Worm (Caenorhabditis elegans) whole organism, young adult: ENCODE results near the gene ztf-17.

ENCODE experiments used
- B0019.2 ChIP-seq: fragments of 200-800 bp; sonication (Bioruptor generic); conservative IDR thresholded peaks from 2 replicates; pipeline ENCODE4 v1.3.6; 2022; ENCODE audit warnings: missing genetic modification reagents, missing genetic modification characterization, missing compliant biosample characterization
- D2030.7 ChIP-seq: fragments of 200-800 bp; sonication (Bioruptor generic); IDR thresholded peaks from 2 replicates; pipeline ENCODE4 v1.3.6; 2022; ENCODE audit warnings: missing genetic modification reagents, missing genetic modification characterization, missing compliant biosample characterization
- F33H1.4 ChIP-seq: fragments of 200-800 bp; sonication (Bioruptor generic); IDR thresholded peaks from 2 replicates; pipeline ENCODE4 v1.3.6; 2022; ENCODE audit warnings: missing genetic modification reagents, missing genetic modification characterization, missing compliant biosample characterization
- F57A8.1 ChIP-seq: fragments of 200-800 bp; sonication (Bioruptor generic); optimal IDR thresholded peaks from 2 replicates; lab custom pipeline; 2018; ENCODE audit warnings: mild to moderate bottlenecking, missing genetic modification characterization, moderate library complexity, missing compliant biosample characterization
- F57C9.4 ChIP-seq: sonication (generic microtip); optimal IDR thresholded peaks from 2 replicates; lab custom pipeline; 2017; ENCODE audit warnings: mild to moderate bottlenecking, missing genetic modification characterization, missing compliant biosample characterization
- K11D2.4 ChIP-seq: fragments of 200-800 bp; sonication (Bioruptor generic); IDR thresholded peaks from 2 replicates; pipeline ENCODE4 v1.3.6; 2022; ENCODE audit warnings: missing genetic modification reagents, missing genetic modification characterization, missing compliant biosample characterization
- K12H6.12 ChIP-seq: fragments of 200-800 bp; sonication (Bioruptor generic); optimal IDR thresholded peaks from 2 replicates; lab custom pipeline; 2018; ENCODE audit warnings: mild to moderate bottlenecking, missing genetic modification characterization, missing compliant biosample characterization
- Y53G8AR.9 ChIP-seq: fragments of 200-800 bp; sonication (Bioruptor generic); conservative IDR thresholded peaks from 2 replicates; pipeline ENCODE4 v1.3.6; 2022; ENCODE audit warnings: missing genetic modification reagents, missing genetic modification characterization, missing compliant biosample characterization
- Y56A3A.18 ChIP-seq: fragments of 200-800 bp; sonication (Bioruptor generic); IDR thresholded peaks from 2 replicates; pipeline ENCODE4 v1.3.6; 2022; ENCODE audit warnings: missing genetic modification reagents, missing genetic modification characterization, missing compliant biosample characterization
- Y79H2A.3 ChIP-seq: fragments of 200-800 bp; sonication (Bioruptor generic); conservative IDR thresholded peaks from 2 replicates; pipeline ENCODE4 v1.3.6; 2022; ENCODE audit warnings: missing genetic modification reagents, missing genetic modification characterization, missing compliant biosample characterization
- ZK185.1 ChIP-seq: sonication (generic microtip); optimal IDR thresholded peaks from 2 replicates; lab custom pipeline; 2016; ENCODE audit warnings: mild to moderate bottlenecking, missing genetic modification characterization, missing compliant biosample characterization; ENCODE audit not compliant: poor library complexity, severe bottlenecking
- atf-7 ChIP-seq: sonication (generic microtip); optimal IDR thresholded peaks from 2 replicates; lab custom pipeline; 2017; ENCODE audit warnings: mild to moderate bottlenecking, missing genetic modification characterization, missing compliant biosample characterization
- athp-1 ChIP-seq: sonication (generic microtip); optimal IDR thresholded peaks from 2 replicates; lab custom pipeline; 2017; ENCODE audit warnings: mild to moderate bottlenecking, missing genetic modification characterization, missing compliant biosample characterization
- attf-3 ChIP-seq: fragments of 200-800 bp; sonication (Bioruptor generic); conservative IDR thresholded peaks from 2 replicates; pipeline ENCODE4 v1.3.6; 2022; ENCODE audit warnings: missing genetic modification reagents, missing genetic modification characterization, missing compliant biosample characterization
- bed-1 ChIP-seq: fragments of 200-800 bp; sonication (Bioruptor generic); IDR thresholded peaks from 2 replicates; pipeline ENCODE4 v1.3.6; 2022; ENCODE audit warnings: missing genetic modification reagents, missing genetic modification characterization, missing compliant biosample characterization
- cebp-1 ChIP-seq, 2 experiments: fragments of 200-800 bp in 1 of 2; sonication (Bioruptor generic) in 1 of 2; sonication (generic microtip) in 1 of 2; IDR thresholded peaks in 1 of 2; optimal IDR thresholded peaks in 1 of 2; 2 replicates each; pipeline versions ENCODE4 v1.3.6 to Lab custom; 2017 to 2022; ENCODE audit warnings: missing compliant biosample characterization in 2 of 2, missing genetic modification characterization in 2 of 2, mild to moderate bottlenecking in 1 of 2, missing genetic modification reagents in 1 of 2, moderate library complexity in 1 of 2
- ceh-100 ChIP-seq: fragments of 200-800 bp; sonication (Bioruptor generic); IDR thresholded peaks from 2 replicates; pipeline ENCODE4 v1.3.6; 2022; ENCODE audit warnings: missing genetic modification reagents, missing genetic modification characterization, missing compliant biosample characterization
- ceh-27 ChIP-seq: fragments of 200-800 bp; sonication (Bioruptor generic); optimal IDR thresholded peaks from 2 replicates; lab custom pipeline; 2018; ENCODE audit warnings: mild to moderate bottlenecking, missing genetic modification characterization, moderate library complexity, missing compliant biosample characterization
- ceh-79 ChIP-seq: sonication (generic microtip); optimal IDR thresholded peaks from 2 replicates; lab custom pipeline; 2017; ENCODE audit warnings: mild to moderate bottlenecking, missing genetic modification characterization, missing compliant biosample characterization
- egrh-3 ChIP-seq: fragments of 200-800 bp; sonication (Bioruptor generic); IDR thresholded peaks from 2 replicates; pipeline ENCODE4 v1.3.6; 2022; ENCODE audit warnings: missing genetic modification reagents, missing genetic modification characterization, missing compliant biosample characterization
- fkh-3 ChIP-seq: sonication (generic microtip); optimal IDR thresholded peaks from 2 replicates; lab custom pipeline; 2016; ENCODE audit warnings: mild to moderate bottlenecking, missing genetic modification characterization, missing compliant biosample characterization
- him-1 ChIP-seq: sonication (generic microtip); optimal IDR thresholded peaks from 2 replicates; lab custom pipeline; 2016; ENCODE audit warnings: missing genotype, missing genetic modification reagents, missing genetic modification characterization, missing compliant biosample characterization
- hmg-1.2 ChIP-seq: fragments of 200-800 bp; sonication (Bioruptor generic); IDR thresholded peaks from 2 replicates; pipeline ENCODE4 v1.3.6; 2022; ENCODE audit warnings: missing genetic modification reagents, missing genetic modification characterization, missing compliant biosample characterization
- hrde-1 ChIP-seq: sonication (generic microtip); optimal IDR thresholded peaks from 2 replicates; lab custom pipeline; 2016; ENCODE audit warnings: missing genetic modification characterization, mild to moderate bottlenecking, missing compliant biosample characterization, moderate library complexity, missing genotype, missing genetic modification reagents, borderline replicate concordance
- lag-1 ChIP-seq: fragments of 200-800 bp; sonication (Bioruptor generic); IDR thresholded peaks from 2 replicates; pipeline ENCODE4 v1.3.6; 2022; ENCODE audit warnings: missing genetic modification reagents, missing genetic modification characterization, missing compliant biosample characterization
- lin-54 ChIP-seq: fragments of 200-800 bp; sonication (Bioruptor generic); optimal IDR thresholded peaks from 2 replicates; lab custom pipeline; 2018; ENCODE audit warnings: mild to moderate bottlenecking, missing genetic modification characterization, missing compliant biosample characterization
- lir-1 ChIP-seq: fragments of 200-800 bp; sonication (Bioruptor generic); conservative IDR thresholded peaks from 2 replicates; pipeline ENCODE4 v1.3.6; 2022; ENCODE audit warnings: missing genetic modification reagents, missing genetic modification characterization, missing compliant biosample characterization
- madf-3 ChIP-seq: fragments of 200-800 bp; sonication (Bioruptor generic); IDR thresholded peaks from 2 replicates; pipeline ENCODE4 v1.3.6; 2022; ENCODE audit warnings: missing genetic modification reagents, missing genetic modification characterization, missing compliant biosample characterization
- madf-6 ChIP-seq: fragments of 200-800 bp; sonication (Bioruptor generic); IDR thresholded peaks from 2 replicates; pipeline ENCODE4 v1.3.6; 2022; ENCODE audit warnings: missing genetic modification reagents, missing genetic modification characterization, missing compliant biosample characterization
- madf-8 ChIP-seq: fragments of 200-800 bp; sonication (Bioruptor generic); conservative IDR thresholded peaks from 2 replicates; pipeline ENCODE4 v1.3.6; 2022; ENCODE audit warnings: missing genetic modification reagents, missing genetic modification characterization, missing compliant biosample characterization
- mcd-1 ChIP-seq: fragments of 200-800 bp; sonication (Bioruptor generic); IDR thresholded peaks from 2 replicates; pipeline ENCODE4 v1.3.6; 2022; ENCODE audit warnings: missing genetic modification reagents, missing genetic modification characterization, missing compliant biosample characterization
- mel-28 ChIP-seq: sonication (generic microtip); optimal IDR thresholded peaks from 2 replicates; lab custom pipeline; 2016; ENCODE audit warnings: borderline replicate concordance, mild to moderate bottlenecking, missing genetic modification characterization, missing compliant biosample characterization
- mes-4 ChIP-seq: sonication (generic microtip); optimal IDR thresholded peaks from 2 replicates; lab custom pipeline; 2016; ENCODE audit warnings: missing genotype, missing genetic modification characterization, missing compliant biosample characterization
- nfyb-1 ChIP-seq: fragments of 200-800 bp; sonication (Bioruptor generic); IDR thresholded peaks from 2 replicates; pipeline ENCODE4 v1.3.6; 2022; ENCODE audit warnings: missing genetic modification reagents, missing genetic modification characterization, missing compliant biosample characterization
- nhr-27 ChIP-seq: fragments of 200-800 bp; sonication (Bioruptor generic); optimal IDR thresholded peaks from 2 replicates; lab custom pipeline; 2018; ENCODE audit warnings: mild to moderate bottlenecking, missing genetic modification characterization, moderate library complexity, missing compliant biosample characterization
- nhr-80 ChIP-seq: sonication (generic microtip); optimal IDR thresholded peaks from 2 replicates; lab custom pipeline; 2016; ENCODE audit warnings: missing genetic modification characterization, missing compliant biosample characterization
- nhr-90 ChIP-seq: sonication (generic microtip); optimal IDR thresholded peaks from 2 replicates; lab custom pipeline; 2016; ENCODE audit warnings: missing genotype, mild to moderate bottlenecking, missing genetic modification characterization, missing compliant biosample characterization
- sea-2 ChIP-seq: fragments of 200-800 bp; sonication (Bioruptor generic); IDR thresholded peaks from 2 replicates; pipeline ENCODE4 v1.3.6; 2022; ENCODE audit warnings: missing genetic modification characterization, missing compliant biosample characterization
- snpc-1.3 ChIP-seq: sonication (generic microtip); optimal IDR thresholded peaks from 2 replicates; lab custom pipeline; 2017; ENCODE audit warnings: missing genetic modification characterization, mild to moderate bottlenecking, missing compliant biosample characterization, antibody characterized with exemption, moderate library complexity, missing genotype, missing genetic modification reagents; ENCODE audit not compliant: insufficient read depth
- snpc-3.4 ChIP-seq: sonication (generic microtip); optimal IDR thresholded peaks from 2 replicates; lab custom pipeline; 2017; ENCODE audit warnings: missing genetic modification characterization, mild to moderate bottlenecking, missing compliant biosample characterization, antibody characterized with exemption, moderate library complexity, missing genotype, missing genetic modification reagents
- sptf-2 ChIP-seq: fragments of 200-800 bp; sonication (Bioruptor generic); optimal IDR thresholded peaks from 2 replicates; lab custom pipeline; 2018; ENCODE audit warnings: mild to moderate bottlenecking, missing genetic modification characterization, missing compliant biosample characterization
- tbp1 ChIP-seq: fragments of 200-800 bp; sonication (Bioruptor generic); optimal IDR thresholded peaks from 2 replicates; lab custom pipeline; 2018; ENCODE audit warnings: mild to moderate bottlenecking, missing genetic modification characterization, missing compliant biosample characterization
- unc-62 ChIP-seq: fragments of 150-350 bp; optimal IDR thresholded peaks from 2 replicates; lab custom pipeline; 2014; ENCODE audit warnings: missing biosample characterization, missing genetic modification reagents, missing genetic modification characterization
- ztf-26 ChIP-seq: sonication (generic microtip); optimal IDR thresholded peaks from 2 replicates; lab custom pipeline; 2017; ENCODE audit warnings: missing genetic modification characterization, missing compliant biosample characterization
- ztf-28 ChIP-seq: fragments of 200-800 bp; sonication (Bioruptor generic); IDR thresholded peaks from 2 replicates; pipeline ENCODE4 v1.3.6; 2022; ENCODE audit warnings: missing genetic modification reagents, missing genetic modification characterization, missing compliant biosample characterization
- ztf-6 ChIP-seq: fragments of 200-800 bp; sonication (Bioruptor generic); IDR thresholded peaks from 2 replicates; pipeline ENCODE4 v1.3.6; 2022; ENCODE audit warnings: missing genetic modification reagents, missing genetic modification characterization, missing compliant biosample characterization

Gene ztf-17

ce11 chrII:7860221-7860928 lies 9.6 kb downstream of the ztf-17 start, which contains the start of gene lin-5 (continued):
- TF ChIP-seq mes-4 (no peak), nhr-80 (tag; lab: Kevin White, UChicago) (no peak), madf-6 (peak; percentile 99), snpc-1.3 (peak; percentile 62), D2030.7 (GFP tag; lab: Robert Waterston, UW) (peak; percentile 91), madf-3 (GFP tag; lab: Robert Waterston, UW) (0 out of 2 replicates have a peak, but pooled peaks have one; percentile 48), ZK185.1 (tag; lab: Kevin White, UChicago) (no peak), cebp-1 (GFP tag; IDR thresholded peaks at IDR 0.05; lab: Robert Waterston, UW) (no peak), cebp-1 (tag; optimal IDR thresholded peaks at IDR 0.05; lab: Kevin White, UChicago) (peak; percentile 13), nhr-90 (tag; lab: Kevin White, UChicago) (no peak), Y53G8AR.9 (GFP tag; lab: Robert Waterston, UW) (peak; percentile 73; the same call in 1 of the 2 replicates), ztf-6 (no peak), sptf-2 (GFP tag; lab: Kevin White, UChicago) (no peak), Y79H2A.3 (GFP tag; lab: Robert Waterston, UW) (peak; percentile 77; the same call in 1 of the 2 replicates), egrh-3 (GFP tag; lab: Robert Waterston, UW) (no peak), F57C9.4 (tag; lab: Kevin White, UChicago) (no peak), mel-28 (tag; lab: Kevin White, UChicago) (no peak), lir-1 (no peak; the same call in 1 of the 2 replicates), hmg-1.2 (peak; percentile 67), F57A8.1 (GFP tag; lab: Kevin White, UChicago) (no peak), athp-1 (tag; lab: Kevin White, UChicago) (no peak), K11D2.4 (no peak), attf-3 (GFP tag; lab: Robert Waterston, UW) (peak; percentile 70), tbp1 (peak; percentile 35), him-1 (tag; lab: Kevin White, UChicago) (no peak), ztf-28 (no peak), ceh-100 (no peak), mcd-1 (peak; percentile 36; the same call in 1 of the 2 replicates), fkh-3 (tag; lab: Kevin White, UChicago) (no peak), lag-1 (no peak), Y56A3A.18 (GFP tag; lab: Robert Waterston, UW) (no peak), madf-8 (GFP tag; lab: Robert Waterston, UW) (peak; percentile 95), hrde-1 (peak; percentile 8), ceh-27 (GFP tag; lab: Kevin White, UChicago) (peak; percentile 23), lin-54 (GFP tag; lab: Kevin White, UChicago) (peak; percentile 92), B0019.2 (GFP tag; lab: Robert Waterston, UW) (peak; percentile 41; the same call in 1 of the 2 replicates), ceh-79 (tag; lab: Kevin White, UChicago) (no peak), nhr-27 (no peak), nfyb-1 (GFP tag; lab: Robert Waterston, UW) (0 out of 2 replicates have a peak, but pooled peaks have one; percentile 33), snpc-3.4 (peak; percentile 82), sea-2 (no peak), K12H6.12 (tag; lab: Kevin White, UChicago) (no peak), F33H1.4 (GFP tag; lab: Robert Waterston, UW) (peak; percentile 91), bed-1 (GFP tag; lab: Robert Waterston, UW) (no peak), ztf-26 (tag; lab: Kevin White, UChicago) (no peak), unc-62 (GFP tag; lab: Kevin White, UChicago) (no peak), atf-7 (no peak)
